Worm (Caenorhabditis elegans) whole organism, L2 larva: ENCODE measurements around the gene Y45F10B.3.

Source experiments
- ama-1 ChIP-seq: fragments of 150-350 bp; optimal IDR thresholded peaks from 2 replicates; lab custom pipeline; 2018; ENCODE audit warnings: inconsistent platforms
- ceh-16 ChIP-seq: fragments of 150-350 bp; optimal IDR thresholded peaks from 2 replicates; lab custom pipeline; 2014; ENCODE audit warnings: missing biosample characterization, missing genetic modification characterization
- ceh-82 ChIP-seq: fragments of 150-350 bp; optimal IDR thresholded peaks from 2 replicates; lab custom pipeline; 2014; ENCODE audit warnings: missing biosample characterization, missing genetic modification characterization
- dmd-4 ChIP-seq: sonication (generic microtip); optimal IDR thresholded peaks from 2 replicates; lab custom pipeline; 2017; ENCODE audit warnings: missing biosample characterization, missing genetic modification characterization
- elt-3 ChIP-seq: sonication (generic microtip); optimal IDR thresholded peaks from 2 replicates; lab custom pipeline; 2017; ENCODE audit warnings: missing biosample characterization, missing genetic modification characterization
- lin-11 ChIP-seq: fragments of 150-350 bp; sonication (generic microtip); optimal IDR thresholded peaks from 2 replicates; lab custom pipeline; 2014; ENCODE audit warnings: missing biosample characterization, missing genetic modification characterization, inconsistent platforms, mixed read lengths
- lin-13 ChIP-seq: fragments of 150-350 bp; optimal IDR thresholded peaks from 2 replicates; lab custom pipeline; 2014; ENCODE audit warnings: missing biosample characterization, missing genetic modification reagents, missing genetic modification characterization
- lsy-2 ChIP-seq, 2 experiments: fragments of 150-350 bp in 1 of 2; sonication (generic microtip) in 1 of 2; optimal IDR thresholded peaks; 2 replicates each; lab custom pipeline; 2014 to 2017; ENCODE audit warnings: missing biosample characterization in 2 of 2, missing genetic modification characterization in 2 of 2
- nhr-11 ChIP-seq: fragments of 150-350 bp; optimal IDR thresholded peaks from 2 replicates; lab custom pipeline; 2014; ENCODE audit warnings: missing biosample characterization, missing genetic modification characterization
- nhr-129 ChIP-seq: fragments of 150-350 bp; optimal IDR thresholded peaks from 2 replicates; lab custom pipeline; 2014; ENCODE audit warnings: missing biosample characterization, missing genetic modification characterization
- nhr-77 ChIP-seq: fragments of 150-350 bp; optimal IDR thresholded peaks from 2 replicates; lab custom pipeline; 2014; ENCODE audit warnings: missing biosample characterization, missing genetic modification characterization
- sma-9 ChIP-seq, 2 experiments: fragments of 150-350 bp in 1 of 2; sonication (generic microtip) in 1 of 2; optimal IDR thresholded peaks; 2 replicates each; lab custom pipeline; 2014 to 2016; ENCODE audit warnings: missing genetic modification characterization in 2 of 2, mild to moderate bottlenecking in 1 of 2, missing biosample characterization in 1 of 2, missing compliant biosample characterization in 1 of 2, missing genetic modification reagents in 1 of 2, moderate library complexity in 1 of 2
- ztf-4 ChIP-seq: fragments of 150-350 bp; optimal IDR thresholded peaks from 2 replicates; lab custom pipeline; 2014; ENCODE audit warnings: missing biosample characterization, missing genetic modification characterization

- no peak for TF ChIP-seq ceh-82 (tag; lab: Kevin White, UChicago)
- TF ChIP-seq elt-3 (tag; lab: Kevin White, UChicago) = no peak
- TF ChIP-seq lin-13 (GFP tag; lab: Kevin White, UChicago) = no peak
- TF ChIP-seq nhr-129 (tag; lab: Kevin White, UChicago) = no peak
- TF ChIP-seq nhr-11 (tag; lab: Kevin White, UChicago) = no peak
- TF ChIP-seq sma-9 (GFP tag; optimal IDR thresholded peaks at IDR 0.05; lab: Kevin White, UChicago) = no peak
- TF ChIP-seq sma-9 (tag; optimal IDR thresholded peaks at IDR 0.05; lab: Kevin White, UChicago) = no peak
- no peak for TF ChIP-seq ceh-16 (tag; lab: Kevin White, UChicago)
- TF ChIP-seq nhr-77 (tag; lab: Kevin White, UChicago) = no peak
- no peak for TF ChIP-seq ama-1 (lab: Kevin White, UChicago)
- no peak for TF ChIP-seq ztf-4 (tag; lab: Kevin White, UChicago)
- TF ChIP-seq lin-11 (tag; lab: Kevin White, UChicago) = no peak
- no peak for TF ChIP-seq dmd-4 (tag; lab: Kevin White, UChicago)
- TF ChIP-seq lsy-2 (tag; optimal IDR thresholded peaks at IDR 0.05; lab: Kevin White, UChicago) = no peak
Measured at ce11 chrIV:13584646-13585045, 8.8 kb upstream of the Y45F10B.3 start, which contains the start of gene sru-11.
